Fruit fly (Drosophila melanogaster) whole organism, wandering third instar larva: Measurements from ENCODE around the gene Mco1.

ENCODE experiments used
- Abd-B ChIP-seq: fragments of >200 bp; optimal IDR thresholded peaks from 2 replicates; lab custom pipeline; 2017; ENCODE audit warnings: missing biosample characterization, missing genetic modification characterization
- CG32264 ChIP-seq: fragments of 200-800 bp; sonication (Bioruptor generic); optimal IDR thresholded peaks from 2 replicates; lab custom pipeline; 2016; ENCODE audit warnings: missing biosample characterization, missing genetic modification characterization
- CG9705 ChIP-seq: fragments of 200-800 bp; sonication (Bioruptor generic); optimal IDR thresholded peaks from 2 replicates; lab custom pipeline; 2018; ENCODE audit warnings: missing biosample characterization, mild to moderate bottlenecking, missing genetic modification characterization
- CrebA ChIP-seq: fragments of 200-800 bp; sonication (Bioruptor generic); optimal IDR thresholded peaks from 2 replicates; lab custom pipeline; 2016; ENCODE audit warnings: missing biosample characterization, mild to moderate bottlenecking, missing genetic modification characterization, borderline replicate concordance
- Dfd ChIP-seq: fragments of >200 bp; optimal IDR thresholded peaks from 2 replicates; lab custom pipeline; 2017; ENCODE audit warnings: missing biosample characterization, missing genetic modification characterization
- Dif ChIP-seq: fragments of 200-275, 200-300 bp; sonication (Bioruptor generic); optimal IDR thresholded peaks from 2 replicates; lab custom pipeline; 2018; ENCODE audit warnings: missing biosample characterization, missing genetic modification characterization; ENCODE audit not compliant: partially characterized antibody
- GATAd ChIP-seq: sonication (Bioruptor generic); optimal IDR thresholded peaks from 2 replicates; lab custom pipeline; 2016; ENCODE audit warnings: missing biosample characterization, missing genetic modification characterization
- HLH106 ChIP-seq: fragments of 200-800 bp; optimal IDR thresholded peaks from 3 replicates; lab custom pipeline; 2019; ENCODE audit warnings: missing biosample characterization, mild to moderate bottlenecking, missing genetic modification characterization, moderate library complexity
- Hnf4 ChIP-seq: fragments of 200-800 bp; sonication (Bioruptor generic); optimal IDR thresholded peaks from 2 replicates; lab custom pipeline; 2016; ENCODE audit warnings: missing biosample characterization, mild to moderate bottlenecking, missing genetic modification characterization
- Hr78 ChIP-seq: fragments of >200 bp; optimal IDR thresholded peaks from 2 replicates; lab custom pipeline; 2017; ENCODE audit warnings: missing biosample characterization, missing genetic modification characterization
- Hr83 ChIP-seq: fragments of 200-300 bp; sonication (Bioruptor generic); optimal IDR thresholded peaks from 2 replicates; lab custom pipeline; 2016; ENCODE audit warnings: missing biosample characterization, mild to moderate bottlenecking, missing genetic modification characterization, moderate library complexity; ENCODE audit not compliant: poor library complexity, severe bottlenecking
- Jra ChIP-seq: sonication (Bioruptor generic); optimal IDR thresholded peaks from 2 replicates; lab custom pipeline; 2016; ENCODE audit warnings: missing biosample characterization, missing genetic modification characterization
- Mio ChIP-seq: sonication (Bioruptor generic); optimal IDR thresholded peaks from 2 replicates; lab custom pipeline; 2016; ENCODE audit warnings: missing biosample characterization, missing genetic modification characterization
- Myc ChIP-seq: fragments of >200 bp; optimal IDR thresholded peaks from 2 replicates; lab custom pipeline; 2017
- N ChIP-seq: fragments of >200 bp; optimal IDR thresholded peaks from 2 replicates; lab custom pipeline; 2018; ENCODE audit warnings: missing biosample characterization, missing external identifiers, missing genetic modification characterization
- OdsH ChIP-seq: fragments of 200-800 bp; sonication (Bioruptor generic); optimal IDR thresholded peaks from 2 replicates; lab custom pipeline; 2016; ENCODE audit warnings: missing biosample characterization, mild to moderate bottlenecking, missing genetic modification characterization
- Rel ChIP-seq, 2 experiments: fragments of 200-800 bp; sonication (Bioruptor generic) in 1 of 2; optimal IDR thresholded peaks; 2 replicates in 1 of 2; 3 replicates in 1 of 2; lab custom pipeline; 2016 to 2019; ENCODE audit warnings: mild to moderate bottlenecking in 2 of 2, missing biosample characterization in 2 of 2, missing genetic modification characterization in 2 of 2, moderate library complexity in 1 of 2
- Sp1 ChIP-seq: fragments of 200-800 bp; sonication (Bioruptor generic); optimal IDR thresholded peaks from 3 replicates; lab custom pipeline; 2019; ENCODE audit warnings: missing biosample characterization, mild to moderate bottlenecking, missing genetic modification characterization, moderate library complexity
- Vsx2 ChIP-seq: fragments of 200-300, 225-300 bp; sonication (Bioruptor generic); optimal IDR thresholded peaks from 2 replicates; lab custom pipeline; 2018; ENCODE audit warnings: missing biosample characterization, missing genetic modification characterization; ENCODE audit not compliant: partially characterized antibody
- br ChIP-seq: fragments of 200-800 bp; sonication (Bioruptor generic); optimal IDR thresholded peaks from 2 replicates; lab custom pipeline; 2016; ENCODE audit warnings: missing biosample characterization, missing genetic modification characterization
- brk ChIP-seq: fragments of 200-800 bp; sonication (Bioruptor generic); optimal IDR thresholded peaks from 2 replicates; lab custom pipeline; 2016; ENCODE audit warnings: missing biosample characterization, mild to moderate bottlenecking, missing genetic modification characterization
- dl ChIP-seq, 2 experiments: fragments of 175-275, 200-275 bp in 1 of 2; fragments of 200-275 bp in 1 of 2; sonication (Bioruptor generic); optimal IDR thresholded peaks; lab custom pipeline; 2018; ENCODE audit warnings: mild to moderate bottlenecking in 2 of 2, missing biosample characterization in 2 of 2, missing genetic modification characterization in 2 of 2, moderate library complexity in 2 of 2; ENCODE audit not compliant: partially characterized antibody in 2 of 2, insufficient read depth in 1 of 2
- dmrt93B ChIP-seq: fragments of 200-800 bp; sonication (Bioruptor generic); optimal IDR thresholded peaks from 2 replicates; lab custom pipeline; 2018; ENCODE audit warnings: missing biosample characterization, mild to moderate bottlenecking, missing genetic modification characterization
- dsf ChIP-seq: sonication (Bioruptor generic); optimal IDR thresholded peaks from 2 replicates; lab custom pipeline; 2016; ENCODE audit warnings: missing biosample characterization, missing genetic modification characterization, borderline replicate concordance
- ey ChIP-seq: fragments of 200-800 bp; sonication (Bioruptor generic); optimal IDR thresholded peaks from 2 replicates; lab custom pipeline; 2016; ENCODE audit warnings: missing biosample characterization, missing genetic modification characterization
- foxo ChIP-seq, 2 experiments: fragments of 200-800 bp; sonication (Bioruptor generic); optimal IDR thresholded peaks; 2 replicates in 1 of 2; 3 replicates in 1 of 2; lab custom pipeline; 2016 to 2017; ENCODE audit warnings: missing biosample characterization in 2 of 2, missing genetic modification characterization in 2 of 2
- fru ChIP-seq: fragments of 200-800 bp; sonication (Bioruptor generic); optimal IDR thresholded peaks from 3 replicates; lab custom pipeline; 2016; ENCODE audit warnings: missing biosample characterization, mild to moderate bottlenecking, missing genetic modification characterization
- h ChIP-seq: fragments of 200-800 bp; sonication (Bioruptor generic); optimal IDR thresholded peaks from 3 replicates; lab custom pipeline; 2016; ENCODE audit warnings: missing biosample characterization, mild to moderate bottlenecking, missing genetic modification characterization
- jim ChIP-seq: fragments of 175-275, 200-325 bp; sonication (Bioruptor generic); optimal IDR thresholded peaks from 2 replicates; lab custom pipeline; 2016; ENCODE audit warnings: missing biosample characterization, mild to moderate bottlenecking, missing genetic modification characterization
- lola ChIP-seq: fragments of >200 bp; optimal IDR thresholded peaks from 2 replicates; lab custom pipeline; 2017; ENCODE audit warnings: missing biosample characterization, missing genetic modification characterization
- pan ChIP-seq: fragments of >200 bp; optimal IDR thresholded peaks from 2 replicates; lab custom pipeline; 2017
- psq ChIP-seq: fragments of 200-800 bp; sonication (Bioruptor generic); optimal IDR thresholded peaks from 3 replicates; lab custom pipeline; 2017; ENCODE audit warnings: missing biosample characterization, mild to moderate bottlenecking, missing genetic modification characterization, moderate library complexity
- rgr ChIP-seq: fragments of 200-800 bp; sonication (Bioruptor generic); optimal IDR thresholded peaks from 3 replicates; lab custom pipeline; 2016; ENCODE audit warnings: missing biosample characterization, mild to moderate bottlenecking, missing genetic modification characterization
- sage ChIP-seq: fragments of 200-800 bp; sonication (Bioruptor generic); optimal IDR thresholded peaks from 2 replicates; lab custom pipeline; 2016; ENCODE audit warnings: missing biosample characterization, mild to moderate bottlenecking, missing genetic modification characterization
- sv ChIP-seq: fragments of 200-800 bp; sonication (Bioruptor generic); optimal IDR thresholded peaks from 3 replicates; lab custom pipeline; 2016; ENCODE audit warnings: missing biosample characterization, missing genetic modification characterization
- tai ChIP-seq: sonication (Bioruptor generic); optimal IDR thresholded peaks from 2 replicates; lab custom pipeline; 2016; ENCODE audit warnings: missing biosample characterization, missing genetic modification characterization
- usp ChIP-seq: fragments of >200 bp; optimal IDR thresholded peaks from 2 replicates; lab custom pipeline; 2017; ENCODE audit warnings: missing biosample characterization, missing genetic modification characterization
- woc ChIP-seq: sonication (Bioruptor generic); optimal IDR thresholded peaks from 2 replicates; lab custom pipeline; 2016; ENCODE audit warnings: missing biosample characterization, mild to moderate bottlenecking, missing genetic modification characterization

The Mco1 gene

DNA sequence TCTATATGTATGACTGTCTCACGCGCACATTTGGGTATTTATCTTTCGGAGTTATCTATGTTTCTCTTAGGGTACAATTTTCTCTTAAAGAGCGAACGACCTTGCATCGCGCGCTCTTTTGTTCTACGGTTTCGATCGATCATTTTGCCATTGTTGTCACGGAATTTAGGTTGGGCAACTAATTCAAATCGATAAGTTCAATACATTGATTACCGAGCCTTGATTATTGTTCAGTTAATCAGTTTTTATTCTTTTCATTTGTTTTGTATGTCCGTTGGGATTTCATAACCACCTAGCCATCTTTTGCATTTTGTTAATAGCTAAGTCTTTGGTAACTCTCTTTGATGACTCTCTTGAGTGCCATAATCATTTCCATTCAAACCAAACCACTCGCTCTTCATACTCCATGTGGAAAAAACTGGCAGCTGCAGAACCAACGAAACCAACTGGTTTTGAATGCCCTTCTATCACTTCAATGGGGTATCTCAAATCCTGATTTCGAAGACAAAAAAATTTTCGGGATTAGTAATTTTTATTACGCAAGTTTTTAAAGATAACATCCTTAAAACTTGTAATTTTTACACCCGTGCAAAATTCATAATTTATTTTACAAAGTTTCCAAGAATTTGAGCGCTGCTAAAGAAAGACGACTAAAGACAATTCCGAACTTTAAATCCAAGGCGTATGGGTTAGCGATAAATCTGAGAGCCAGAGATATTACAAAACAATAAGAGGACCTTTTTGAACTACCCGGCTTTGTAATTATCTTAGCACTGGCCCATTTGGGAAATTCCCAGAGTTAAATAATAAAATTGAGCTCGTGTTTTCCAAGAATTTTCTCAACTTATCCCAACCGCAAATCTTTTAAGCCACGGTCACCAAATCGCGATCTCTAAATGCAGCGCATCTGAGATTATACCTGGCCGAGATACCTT, 32.2 kb downstream of the Mco1 start:
- TF ChIP-seq Abd-B (no peak), dsf (no peak), foxo (GFP tag; optimal IDR thresholded peaks at IDR 0.05; lab: Kevin White, UChicago) (peak in 1 of 2 experiments; percentile 10), ey (GFP tag; lab: Kevin White, UChicago) (peak; percentile 46), woc (GFP tag; lab: Kevin White, UChicago) (no peak), N (GFP tag; lab: Kevin White, UChicago) (no peak), h (GFP tag; lab: Kevin White, UChicago) (no peak), Mio (GFP tag; lab: Kevin White, UChicago) (no peak), usp (no peak), rgr (GFP tag; lab: Kevin White, UChicago) (no peak), dl (GFP tag; optimal IDR thresholded peaks at IDR 0.05; lab: Kevin White, UChicago; ENCODE audit: insufficient read depth in 1 of 2, partially characterized antibody in 2 of 2) (peak; percentile 9 to 19), Dfd (no peak), HLH106 (tag; lab: Kevin White, UChicago) (peak; percentile 19), jim (GFP tag; lab: Kevin White, UChicago) (no peak), sage (GFP tag; lab: Kevin White, UChicago) (no peak), br (GFP tag; lab: Kevin White, UChicago) (no peak), CG9705 (GFP tag; lab: Kevin White, UChicago) (no peak), Dif (GFP tag; lab: Kevin White, UChicago) (no peak), Vsx2 (no peak), Jra (GFP tag; lab: Kevin White, UChicago) (no peak), Hr78 (no peak), psq (GFP tag; lab: Kevin White, UChicago) (peak; percentile 33), brk (no peak), Rel (GFP tag; optimal IDR thresholded peaks at IDR 0.05; lab: Kevin White, UChicago) (no peak), Rel (tag; optimal IDR thresholded peaks at IDR 0.05; lab: Kevin White, UChicago) (no peak), CrebA (GFP tag; lab: Kevin White, UChicago) (peak; percentile 34), Hnf4 (GFP tag; lab: Kevin White, UChicago) (no peak), OdsH (no peak), Sp1 (GFP tag; lab: Kevin White, UChicago) (no peak), tai (GFP tag; lab: Kevin White, UChicago) (no peak), fru (peak; percentile 41), CG32264 (GFP tag; lab: Kevin White, UChicago) (no peak), sv (GFP tag; lab: Kevin White, UChicago) (no peak), Myc (lab: Kevin White, UChicago) (peak; percentile 71), lola (GFP tag; lab: Kevin White, UChicago) (no peak), pan (lab: Kevin White, UChicago) (no peak)

DNA sequence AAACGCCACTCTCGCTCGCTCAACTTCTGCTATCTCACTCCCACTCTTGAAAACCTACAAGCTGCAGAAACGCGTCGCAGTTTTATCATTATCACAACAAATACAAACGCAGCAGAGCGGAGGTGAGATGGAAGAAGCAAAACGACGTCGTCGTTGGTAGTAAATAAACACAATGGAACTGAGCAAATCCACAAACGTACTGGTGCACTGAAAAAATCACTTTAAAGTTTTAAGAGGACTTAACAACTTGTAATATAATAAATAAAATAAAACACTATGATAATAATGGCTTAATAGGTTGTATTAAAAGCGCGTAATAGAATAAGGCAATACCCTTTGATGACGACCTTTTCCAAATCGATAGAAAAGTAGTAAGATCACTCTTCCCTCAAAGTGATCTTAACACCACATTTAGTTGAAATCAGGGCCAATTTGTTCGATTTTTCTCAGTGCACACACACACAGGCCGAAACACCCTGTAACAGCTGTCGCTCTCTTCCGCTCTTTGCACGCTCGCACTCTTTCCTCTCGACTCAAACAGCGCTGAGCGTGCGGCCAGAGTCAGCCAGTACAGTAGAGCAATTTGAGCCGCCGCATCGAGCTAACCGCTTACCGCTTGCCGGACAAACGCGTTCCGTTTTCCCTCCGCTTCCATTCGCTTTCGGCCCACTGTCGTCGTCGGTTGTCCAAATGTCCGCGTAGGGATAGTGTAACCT, 33.0 kb downstream of the Mco1 start:
- TF ChIP-seq ey (GFP tag; lab: Kevin White, UChicago): peak; percentile 95
- peak; percentile 15 for TF ChIP-seq Mio (GFP tag; lab: Kevin White, UChicago)
- peak; percentile 79 for TF ChIP-seq Rel (GFP tag; optimal IDR thresholded peaks at IDR 0.05; lab: Kevin White, UChicago)
- peak; percentile 82 for TF ChIP-seq Rel (tag; optimal IDR thresholded peaks at IDR 0.05; lab: Kevin White, UChicago)
- peak; percentile 96 for TF ChIP-seq psq (GFP tag; lab: Kevin White, UChicago)
- TF ChIP-seq woc (GFP tag; lab: Kevin White, UChicago): peak; percentile 85
- peak; percentile 69 for TF ChIP-seq CG32264 (GFP tag; lab: Kevin White, UChicago)
- TF ChIP-seq Sp1 (GFP tag; lab: Kevin White, UChicago): peak; percentile 99
- no peak for TF ChIP-seq Myc (lab: Kevin White, UChicago)
- peak; percentile 92 for TF ChIP-seq fru
- TF ChIP-seq Dfd: peak; percentile 92
- no peak for TF ChIP-seq Abd-B
- TF ChIP-seq h (GFP tag; lab: Kevin White, UChicago): peak; percentile 94
- peak; percentile 53 for TF ChIP-seq GATAd (GFP tag; lab: Kevin White, UChicago)
- TF ChIP-seq N (GFP tag; lab: Kevin White, UChicago): no peak
- peak; percentile 94 for TF ChIP-seq rgr (GFP tag; lab: Kevin White, UChicago)
- TF ChIP-seq br (GFP tag; lab: Kevin White, UChicago): peak; percentile 88
- TF ChIP-seq usp: no peak
- TF ChIP-seq brk: peak; percentile 96
- TF ChIP-seq lola (GFP tag; lab: Kevin White, UChicago): no peak
- peak; percentile 94 for TF ChIP-seq sv (GFP tag; lab: Kevin White, UChicago)
- TF ChIP-seq jim (GFP tag; lab: Kevin White, UChicago): no peak
- peak; percentile 84 for TF ChIP-seq Hr83 (GFP tag; lab: Kevin White, UChicago)
- peak; percentile 86 for TF ChIP-seq sage (GFP tag; lab: Kevin White, UChicago)
- TF ChIP-seq Dif (GFP tag; lab: Kevin White, UChicago): peak; percentile 91
- peak; percentile 97 for TF ChIP-seq CG9705 (GFP tag; lab: Kevin White, UChicago)
- TF ChIP-seq Hr78: no peak
- peak; percentile 98 for TF ChIP-seq OdsH
- TF ChIP-seq dl (GFP tag; optimal IDR thresholded peaks at IDR 0.05; lab: Kevin White, UChicago; ENCODE audit: insufficient read depth in 1 of 2, partially characterized antibody in 2 of 2): peak; percentile 67 to 90
- TF ChIP-seq tai (GFP tag; lab: Kevin White, UChicago): peak; percentile 88
- TF ChIP-seq dmrt93B (GFP tag; lab: Kevin White, UChicago): peak; percentile 96
- peak; percentile 67 for TF ChIP-seq Vsx2
- peak; percentile 76 for TF ChIP-seq dsf
- TF ChIP-seq Hnf4 (GFP tag; lab: Kevin White, UChicago): peak; percentile 88
- peak; percentile 85 for TF ChIP-seq CrebA (GFP tag; lab: Kevin White, UChicago)
- peak; percentile 98 for TF ChIP-seq HLH106 (tag; lab: Kevin White, UChicago)
- peak; percentile 37 for TF ChIP-seq Jra (GFP tag; lab: Kevin White, UChicago)
